Worm (Caenorhabditis elegans): ENCODE measurements around the gene pro-2.

The pro-2 gene

ce11 chrII:10389776-10390175 lies 44.9 kb upstream of the pro-2 start (continued):
- no peak for TF ChIP-seq fkh-10 (GFP tag; optimal IDR thresholded peaks at IDR 0.05)
- no peak for TF ChIP-seq ets-5 (GFP tag; IDR thresholded peaks at IDR 0.05)
- no peak for TF ChIP-seq mab-9 (GFP tag; IDR thresholded peaks at IDR 0.05)
- no peak for TF ChIP-seq Y116A8C.19 (tag; optimal IDR thresholded peaks at IDR 0.05; ENCODE audit: borderline replicate concordance)
- TF ChIP-seq lin-39 (tag; optimal IDR thresholded peaks at IDR 0.05) = no peak
- TF ChIP-seq efl-3 (GFP tag; optimal IDR thresholded peaks at IDR 0.05) = no peak
- no peak for TF ChIP-seq hlh-4 (tag; optimal IDR thresholded peaks at IDR 0.05)
- no peak for TF ChIP-seq nhr-11 (tag; optimal IDR thresholded peaks at IDR 0.05)
- peak; percentile 54 for TF ChIP-seq ama-1 (optimal IDR thresholded peaks at IDR 0.05)
- peak; percentile 63 for TF ChIP-seq nhr-20 (tag; optimal IDR thresholded peaks at IDR 0.05)
- peak; percentile 11 for TF ChIP-seq nhr-85 (tag)
- no peak for TF ChIP-seq hpl-2 (GFP tag; optimal IDR thresholded peaks at IDR 0.05)
- no peak for TF ChIP-seq efl-1 (optimal IDR thresholded peaks at IDR 0.05)
- TF ChIP-seq efl-1 (GFP tag; optimal IDR thresholded peaks at IDR 0.05 in 1 of 2) = peak in 1 of 2 experiments; percentile 93
- TF ChIP-seq F16B12.6 (tag; optimal IDR thresholded peaks at IDR 0.05) = no peak
- peak; percentile 9 for TF ChIP-seq C16A3.4 (tag; optimal IDR thresholded peaks at IDR 0.05)
- no peak for TF ChIP-seq isw-1 (GFP tag; IDR thresholded peaks at IDR 0.05)
- no peak for TF ChIP-seq ztf-11 (tag; optimal IDR thresholded peaks at IDR 0.05)
- TF ChIP-seq pqm-1 (tag; optimal IDR thresholded peaks at IDR 0.05) = no peak
- TF ChIP-seq elt-3 (tag; optimal IDR thresholded peaks at IDR 0.05) = no peak
- TF ChIP-seq mef-2 (tag; optimal IDR thresholded peaks at IDR 0.05) = no peak
- no peak for TF ChIP-seq unc-98 (GFP tag; IDR thresholded peaks at IDR 0.05)
- TF ChIP-seq swsn-7 (tag; optimal IDR thresholded peaks at IDR 0.05) = peak; percentile 17
- no peak for TF ChIP-seq grh-1 (GFP tag; IDR thresholded peaks at IDR 0.05)
- no peak for TF ChIP-seq ces-1 (GFP tag; optimal IDR thresholded peaks at IDR 0.05)
- peak; percentile 68 for TF ChIP-seq lin-14 (GFP tag; optimal IDR thresholded peaks at IDR 0.05)
- peak; percentile 51 for TF ChIP-seq jun-1 (tag; optimal IDR thresholded peaks at IDR 0.05)
- TF ChIP-seq rnt-1 (tag; optimal IDR thresholded peaks at IDR 0.05) = peak; percentile 38
- no peak for TF ChIP-seq nhr-28 (tag; optimal IDR thresholded peaks at IDR 0.05)
- TF ChIP-seq tlp-1 (tag; optimal IDR thresholded peaks at IDR 0.05) = no peak
- TF ChIP-seq blmp-1 (tag; optimal IDR thresholded peaks at IDR 0.05) = peak; percentile 32
- no peak for TF ChIP-seq egl-13 (tag; optimal IDR thresholded peaks at IDR 0.05)
- TF ChIP-seq ceh-88 (GFP tag; IDR thresholded peaks at IDR 0.05) = no peak
- TF ChIP-seq nhr-84 (tag; optimal IDR thresholded peaks at IDR 0.05) = no peak
- no peak for TF ChIP-seq alr-1 (tag; optimal IDR thresholded peaks at IDR 0.05; ENCODE audit: borderline replicate concordance)
- no peak for TF ChIP-seq ceh-63 (GFP tag; optimal IDR thresholded peaks at IDR 0.05)
- no peak for TF ChIP-seq ceh-90 (tag; optimal IDR thresholded peaks at IDR 0.05)
- no peak for TF ChIP-seq ceh-8 (GFP tag; optimal IDR thresholded peaks at IDR 0.05)
- peak in 1 of 2 experiments; percentile 25 for TF ChIP-seq lsy-2 (tag; optimal IDR thresholded peaks at IDR 0.05)
- no peak for TF ChIP-seq hlh-17 (GFP tag; optimal IDR thresholded peaks at IDR 0.05; ENCODE audit: borderline replicate concordance)
- TF ChIP-seq sptf-1 (tag; optimal IDR thresholded peaks at IDR 0.05) = no peak
- TF ChIP-seq lin-35 (GFP tag; optimal IDR thresholded peaks at IDR 0.05) = peak in 1 of 2 experiments; percentile 61
- TF ChIP-seq dsc-1 (tag; optimal IDR thresholded peaks at IDR 0.05) = no peak
- no peak for TF ChIP-seq unc-86 (tag; optimal IDR thresholded peaks at IDR 0.05)
- TF ChIP-seq C04F5.9 (tag; optimal IDR thresholded peaks at IDR 0.05) = no peak
- no peak for TF ChIP-seq aha-1 (tag; optimal IDR thresholded peaks at IDR 0.05)
- no peak for TF ChIP-seq lir-3 (tag; optimal IDR thresholded peaks at IDR 0.05; ENCODE audit: poor library complexity)
- TF ChIP-seq dpl-1 (GFP tag; optimal IDR thresholded peaks at IDR 0.05) = no peak
- TF ChIP-seq snpc-4 (tag; optimal IDR thresholded peaks at IDR 0.05) = no peak
- no peak for TF ChIP-seq lin-13 (GFP tag; optimal IDR thresholded peaks at IDR 0.05)
- TF ChIP-seq nhr-237 (tag; optimal IDR thresholded peaks at IDR 0.05) = no peak
- TF ChIP-seq skn-1 (tag; optimal IDR thresholded peaks at IDR 0.05) = no peak
- no peak for TF ChIP-seq irx-1 (tag; optimal IDR thresholded peaks at IDR 0.05)
- peak; percentile 12 for TF ChIP-seq nhr-90 (tag; optimal IDR thresholded peaks at IDR 0.05; ENCODE audit: poor library complexity)
